Fruit fly (Drosophila melanogaster) whole organism, embryonic: Measurements from ENCODE around the gene Ctl1.

ENCODE experiments used
- B-H1 ChIP-seq: fragments of 200-800 bp; sonication (Bioruptor generic); IDR thresholded peaks from 3 replicates; pipeline ENCODE4 v1.3.6; 2022; ENCODE audit warnings: missing biosample characterization, missing genetic modification characterization
- CG10267 ChIP-seq: fragments of 200-800 bp; sonication (Bioruptor generic); optimal IDR thresholded peaks from 2 replicates; lab custom pipeline; 2018; ENCODE audit warnings: missing biosample characterization, mild to moderate bottlenecking, missing genetic modification characterization, moderate library complexity
- CG10321 ChIP-seq: fragments of 200-800 bp; sonication (Bioruptor generic); IDR thresholded peaks from 2 replicates; pipeline ENCODE4 v1.3.6; 2022; ENCODE audit warnings: missing biosample characterization, missing genetic modification characterization
- CG11723 ChIP-seq: fragments of 200-800 bp; sonication (Bioruptor generic); optimal IDR thresholded peaks from 2 replicates; lab custom pipeline; 2017; ENCODE audit warnings: missing biosample characterization, mild to moderate bottlenecking, missing genetic modification characterization
- CG12236 ChIP-seq: fragments of 200-800 bp; sonication (Bioruptor generic); optimal IDR thresholded peaks from 2 replicates; lab custom pipeline; 2016; ENCODE audit warnings: missing biosample characterization, missing genetic modification characterization
- CG13894 ChIP-seq: fragments of 200-800 bp; sonication (Bioruptor generic); optimal IDR thresholded peaks from 3 replicates; lab custom pipeline; 2018; ENCODE audit warnings: missing biosample characterization, mild to moderate bottlenecking, missing genetic modification characterization, moderate library complexity
- CG15479 ChIP-seq: fragments of 200-800 bp; sonication (Bioruptor generic); optimal IDR thresholded peaks from 3 replicates; lab custom pipeline; 2019; ENCODE audit warnings: missing biosample characterization, mild to moderate bottlenecking, missing genetic modification characterization, moderate library complexity
- CG15601 ChIP-seq: fragments of 200-800 bp; sonication (Bioruptor generic); optimal IDR thresholded peaks from 3 replicates; lab custom pipeline; 2019; ENCODE audit warnings: missing biosample characterization, mild to moderate bottlenecking, missing genetic modification characterization, moderate library complexity
- CG15696 ChIP-seq: fragments of 200-800 bp; sonication (Bioruptor generic); optimal IDR thresholded peaks from 2 replicates; lab custom pipeline; 2019; ENCODE audit warnings: missing biosample characterization, mild to moderate bottlenecking, missing genetic modification characterization, moderate library complexity
- CG17186 ChIP-seq: fragments of 200-800 bp; sonication (Bioruptor generic); optimal IDR thresholded peaks from 3 replicates; lab custom pipeline; 2017; ENCODE audit warnings: missing biosample characterization, missing genetic modification reagents, missing genetic modification characterization
- CG1792 ChIP-seq: fragments of 200-800 bp; sonication (Bioruptor generic); optimal IDR thresholded peaks from 2 replicates; lab custom pipeline; 2016; ENCODE audit warnings: missing biosample characterization, missing genetic modification characterization
- CG18262 ChIP-seq: fragments of 200-800 bp; optimal IDR thresholded peaks from 3 replicates; lab custom pipeline; 2019; ENCODE audit warnings: missing biosample characterization, mild to moderate bottlenecking, missing genetic modification characterization, moderate library complexity
- CG18619 ChIP-seq: fragments of 200-800 bp; sonication (Bioruptor generic); optimal IDR thresholded peaks from 3 replicates; lab custom pipeline; 2017; ENCODE audit warnings: missing biosample characterization, mild to moderate bottlenecking, missing genetic modification characterization
- CG3065 ChIP-seq: fragments of 200-800 bp; sonication (Bioruptor generic); optimal IDR thresholded peaks from 2 replicates; lab custom pipeline; 2016; ENCODE audit warnings: missing biosample characterization, missing genetic modification characterization
- CG4617 ChIP-seq: fragments of 200-800 bp; sonication (Bioruptor generic); optimal IDR thresholded peaks from 3 replicates; lab custom pipeline; 2016; ENCODE audit warnings: missing biosample characterization, missing genetic modification characterization, borderline replicate concordance
- CG6175 ChIP-seq: fragments of 200-800 bp; sonication (Bioruptor generic); IDR thresholded peaks from 3 replicates; pipeline ENCODE4 v1.3.6; 2022; ENCODE audit warnings: missing biosample characterization, missing genetic modification characterization
- CG8089 ChIP-seq: fragments of 200-800 bp; sonication (Bioruptor generic); optimal IDR thresholded peaks from 3 replicates; lab custom pipeline; 2016; ENCODE audit warnings: missing biosample characterization, missing genetic modification characterization
- CG8924 ChIP-seq: fragments of 200-800 bp; optimal IDR thresholded peaks from 3 replicates; lab custom pipeline; 2019; ENCODE audit warnings: missing biosample characterization, mild to moderate bottlenecking, missing genetic modification characterization, moderate library complexity
- CkIIα-i1 ChIP-seq: fragments of 200-800 bp; sonication (Bioruptor generic); IDR thresholded peaks from 2 replicates; pipeline ENCODE4 v1.3.6; 2022; ENCODE audit warnings: missing biosample characterization, missing genetic modification characterization
- E2f1 ChIP-seq: fragments of 200-800 bp; sonication (Bioruptor generic); IDR thresholded peaks from 2 replicates; pipeline ENCODE4 v1.3.6; 2022; ENCODE audit warnings: missing biosample characterization, missing genetic modification characterization
- E2f2 ChIP-seq: fragments of 200-800 bp; sonication (Bioruptor generic); IDR thresholded peaks from 2 replicates; pipeline ENCODE4 v1.3.6; 2022; ENCODE audit warnings: missing biosample characterization, missing genetic modification characterization
- Ets97D ChIP-seq: fragments of 200-800 bp; sonication (Bioruptor generic); optimal IDR thresholded peaks from 3 replicates; lab custom pipeline; 2016; ENCODE audit warnings: missing biosample characterization, missing genetic modification characterization
- Fer1 ChIP-seq: fragments of 200-800 bp; sonication (Bioruptor generic); optimal IDR thresholded peaks from 2 replicates; lab custom pipeline; 2017; ENCODE audit warnings: missing biosample characterization, mild to moderate bottlenecking, missing genetic modification characterization
- GATAe ChIP-seq: fragments of 200-800 bp; sonication (Bioruptor generic); conservative IDR thresholded peaks from 2 replicates; pipeline ENCODE4 v1.3.6; 2022; ENCODE audit warnings: missing biosample characterization, missing genetic modification characterization
- Hey ChIP-seq: fragments of 200-800 bp; sonication (Bioruptor generic); optimal IDR thresholded peaks from 3 replicates; lab custom pipeline; 2018; ENCODE audit warnings: missing biosample characterization, mild to moderate bottlenecking, missing genetic modification characterization
- Hmx ChIP-seq: fragments of 200-800 bp; sonication (Bioruptor generic); optimal IDR thresholded peaks from 2 replicates; lab custom pipeline; 2016; ENCODE audit warnings: missing biosample characterization, missing genetic modification characterization
- Myb ChIP-seq: fragments of 200-800 bp; sonication (Bioruptor generic); optimal IDR thresholded peaks from 2 replicates; lab custom pipeline; 2016; ENCODE audit warnings: missing biosample characterization, missing genetic modification characterization
- Opbp ChIP-seq: fragments of 200-800 bp; sonication (Bioruptor generic); IDR thresholded peaks from 3 replicates; pipeline ENCODE4 v1.3.6; 2022; ENCODE audit warnings: missing biosample characterization, missing genetic modification characterization; ENCODE audit not compliant: partially characterized antibody
- Optix ChIP-seq: fragments of 200-800 bp; sonication (Bioruptor generic); IDR thresholded peaks from 3 replicates; pipeline ENCODE4 v1.3.6; 2022; ENCODE audit warnings: missing biosample characterization, missing genetic modification characterization
- Tbp ChIP-seq: fragments of >200 bp; optimal IDR thresholded peaks from 2 replicates; lab custom pipeline; 2018; ENCODE audit warnings: missing biosample characterization, missing genetic modification characterization
- Xrp1 ChIP-seq: fragments of 200-800 bp; sonication (Bioruptor generic); IDR thresholded peaks from 2 replicates; pipeline ENCODE4 v1.3.6; 2022; ENCODE audit warnings: missing biosample characterization, missing genetic modification characterization
- az2 ChIP-seq: fragments of 200-800 bp; sonication (Bioruptor generic); optimal IDR thresholded peaks from 3 replicates; lab custom pipeline; 2016; ENCODE audit warnings: missing biosample characterization, missing genetic modification characterization
- chinmo ChIP-seq: fragments of 200-800 bp; sonication (Bioruptor generic); IDR thresholded peaks from 4 replicates; pipeline ENCODE4 v1.3.6; 2022; ENCODE audit warnings: missing biosample characterization, missing genetic modification characterization; ENCODE audit not compliant: partially characterized antibody
- croc ChIP-seq: fragments of 200-800 bp; sonication (Bioruptor generic); conservative IDR thresholded peaks from 3 replicates; pipeline ENCODE4 v1.3.6; 2022; ENCODE audit warnings: missing biosample characterization, missing genetic modification characterization
- crol ChIP-seq: fragments of 200-800 bp; sonication (Bioruptor generic); IDR thresholded peaks from 2 replicates; pipeline ENCODE4 v1.3.6; 2022; ENCODE audit warnings: missing biosample characterization, missing genetic modification characterization
- cwo ChIP-seq: fragments of 200-800 bp; sonication (Bioruptor generic); optimal IDR thresholded peaks from 3 replicates; lab custom pipeline; 2017; ENCODE audit warnings: missing biosample characterization, missing genetic modification characterization, mild to moderate bottlenecking, moderate library complexity, missing genetic modification reagents
- eve ChIP-seq, 2 experiments: fragments of >200 bp; optimal IDR thresholded peaks; 2 replicates each; lab custom pipeline; 2017; ENCODE audit warnings: missing biosample characterization in 2 of 2, missing genetic modification characterization in 2 of 2
- exex ChIP-seq: fragments of 200-800 bp; sonication (Bioruptor generic); optimal IDR thresholded peaks from 4 replicates; lab custom pipeline; 2018; ENCODE audit warnings: missing biosample characterization, mild to moderate bottlenecking, missing genetic modification characterization, moderate library complexity
- ftz-f1 ChIP-seq: fragments of 200-800 bp; sonication (Bioruptor generic); optimal IDR thresholded peaks from 2 replicates; lab custom pipeline; 2016; ENCODE audit warnings: missing biosample characterization, missing genetic modification characterization
- ham ChIP-seq: fragments of 200-800 bp; sonication (Bioruptor generic); IDR thresholded peaks from 2 replicates; pipeline ENCODE4 v1.3.6; 2022; ENCODE audit warnings: missing biosample characterization, missing genetic modification characterization
- kah ChIP-seq: fragments of 200-800 bp; sonication (Bioruptor generic); optimal IDR thresholded peaks from 2 replicates; lab custom pipeline; 2018; ENCODE audit warnings: missing biosample characterization, mild to moderate bottlenecking, missing genetic modification characterization
- kni ChIP-seq: fragments of 200-800 bp; sonication (Bioruptor generic); optimal IDR thresholded peaks from 3 replicates; lab custom pipeline; 2017; ENCODE audit warnings: mild to moderate bottlenecking, missing biosample characterization, missing genetic modification reagents, missing genetic modification characterization
- lilli ChIP-seq: fragments of 200-800 bp; sonication (Bioruptor generic); optimal IDR thresholded peaks from 3 replicates; lab custom pipeline; 2016; ENCODE audit warnings: missing biosample characterization, missing genetic modification characterization
- peb ChIP-seq: fragments of 200-800 bp; sonication (Bioruptor generic); IDR thresholded peaks from 2 replicates; pipeline ENCODE4 v1.3.6; 2022; ENCODE audit warnings: missing biosample characterization, missing genetic modification characterization
- ranshi ChIP-seq: fragments of 200-800 bp; sonication (Bioruptor generic); IDR thresholded peaks from 2 replicates; pipeline ENCODE4 v1.3.6; 2022; ENCODE audit warnings: missing biosample characterization, missing genetic modification characterization
- rib ChIP-seq: fragments of 200-800 bp; sonication (Bioruptor generic); IDR thresholded peaks from 2 replicates; pipeline ENCODE4 v1.3.6; 2022; ENCODE audit warnings: missing biosample characterization, missing genetic modification characterization
- run ChIP-seq: fragments of 200-800 bp; sonication (Bioruptor generic); optimal IDR thresholded peaks from 3 replicates; lab custom pipeline; 2018; ENCODE audit warnings: missing biosample characterization, mild to moderate bottlenecking, missing genetic modification characterization
- tin ChIP-seq: fragments of 200-800 bp; sonication (Bioruptor generic); optimal IDR thresholded peaks from 3 replicates; lab custom pipeline; 2016; ENCODE audit warnings: missing biosample characterization, missing genetic modification characterization
- tll ChIP-seq, 2 experiments: fragments of 200-800 bp in 1 of 2; fragments of >200 bp in 1 of 2; sonication (Bioruptor generic) in 1 of 2; optimal IDR thresholded peaks; 2 replicates each; lab custom pipeline; 2017 to 2019; ENCODE audit warnings: missing biosample characterization in 2 of 2, missing genetic modification characterization in 2 of 2, mild to moderate bottlenecking in 1 of 2, moderate library complexity in 1 of 2
- trh ChIP-seq: fragments of 200-800 bp; sonication (Bioruptor generic); optimal IDR thresholded peaks from 2 replicates; lab custom pipeline; 2016; ENCODE audit warnings: missing biosample characterization, missing genetic modification characterization
- unpg ChIP-seq: fragments of 200-800 bp; sonication (Bioruptor generic); optimal IDR thresholded peaks from 3 replicates; lab custom pipeline; 2018; ENCODE audit warnings: missing biosample characterization, mild to moderate bottlenecking, missing genetic modification characterization, moderate library complexity

Ctl1 gene

dm6 chr3L:4254301-4254834, 23.4 kb upstream of the Ctl1 start, which contains the start of the genes ago and CG1265 (continued):
- peak; percentile 43; the same call in 1 of the 3 replicates for TF ChIP-seq Opbp (GFP tag; lab: Robert Waterston, UW)
- no peak for TF ChIP-seq CG12236 (GFP tag; lab: Kevin White, UChicago)
- no peak for TF ChIP-seq croc (GFP tag; lab: Robert Waterston, UW)
- no peak for TF ChIP-seq CG17186 (GFP tag; lab: Kevin White, UChicago)
- TF ChIP-seq ranshi (GFP tag; lab: Robert Waterston, UW), result peak; percentile 50
- no peak for TF ChIP-seq CG3065 (GFP tag; lab: Kevin White, UChicago)
- peak; percentile 28 for TF ChIP-seq Fer1
- peak; percentile 58 for TF ChIP-seq CG8924 (tag; lab: Kevin White, UChicago)
- no peak for TF ChIP-seq ham
- TF ChIP-seq CG1792, result no peak
- TF ChIP-seq kni, result no peak
- TF ChIP-seq lilli, result peak; percentile 50
- TF ChIP-seq CG10267 (tag; lab: Kevin White, UChicago), result peak; percentile 38
- no peak for TF ChIP-seq crol (GFP tag; lab: Robert Waterston, UW)
- peak; percentile 49 for TF ChIP-seq CG15696 (tag; lab: Kevin White, UChicago)
- no peak for TF ChIP-seq B-H1 (GFP tag; lab: Robert Waterston, UW)
- no peak for TF ChIP-seq rib (GFP tag; lab: Robert Waterston, UW)
- peak; percentile 37 for TF ChIP-seq tin (GFP tag; lab: Kevin White, UChicago)
- no peak for TF ChIP-seq CkIIα-i1 (GFP tag; lab: Robert Waterston, UW)
- no peak for TF ChIP-seq cwo (GFP tag; lab: Kevin White, UChicago)
- TF ChIP-seq eve (GFP tag; optimal IDR thresholded peaks at IDR 0.05; lab: Kevin White, UChicago), result no peak
- TF ChIP-seq Tbp, result no peak
- TF ChIP-seq peb (GFP tag; lab: Robert Waterston, UW), result no peak
- peak; percentile 15 for TF ChIP-seq CG18619 (GFP tag; lab: Kevin White, UChicago)
- peak; percentile 66 for TF ChIP-seq E2f2 (GFP tag; lab: Robert Waterston, UW)
- TF ChIP-seq az2 (GFP tag; lab: Kevin White, UChicago), result peak; percentile 3
- TF ChIP-seq kah, result no peak
- TF ChIP-seq run, result no peak
- TF ChIP-seq CG6175 (GFP tag; lab: Robert Waterston, UW), result no peak
- TF ChIP-seq CG18262 (tag; lab: Kevin White, UChicago), result peak; percentile 65
- TF ChIP-seq Xrp1, result no peak
- peak; percentile 31; the same call in 1 of the 2 replicates for TF ChIP-seq E2f1 (GFP tag; lab: Robert Waterston, UW)
- no peak for TF ChIP-seq Myb
- no peak for TF ChIP-seq CG15479 (GFP tag; lab: Kevin White, UChicago)
- no peak for TF ChIP-seq GATAe (GFP tag; lab: Robert Waterston, UW)
- no peak for TF ChIP-seq Optix
- TF ChIP-seq Hmx (GFP tag; lab: Kevin White, UChicago), result no peak
- TF ChIP-seq trh (GFP tag; lab: Kevin White, UChicago), result no peak
- TF ChIP-seq Ets97D, result peak; percentile 71
- no peak for TF ChIP-seq CG10321 (GFP tag; lab: Robert Waterston, UW)
- TF ChIP-seq CG8089 (GFP tag; lab: Kevin White, UChicago), result no peak
- TF ChIP-seq Hey (tag; lab: Kevin White, UChicago), result no peak
- TF ChIP-seq CG11723 (GFP tag; lab: Kevin White, UChicago), result no peak
- TF ChIP-seq CG13894, result no peak
- TF ChIP-seq CG15601 (tag; lab: Kevin White, UChicago), result peak; percentile 46
- TF ChIP-seq tll (GFP tag; optimal IDR thresholded peaks at IDR 0.05; lab: Kevin White, UChicago), result no peak
- no peak for TF ChIP-seq CG4617 (GFP tag; lab: Kevin White, UChicago)
- TF ChIP-seq unpg (GFP tag; lab: Kevin White, UChicago), result peak; percentile 7
- no peak for TF ChIP-seq chinmo (GFP tag; lab: Robert Waterston, UW)
- no peak for TF ChIP-seq exex (tag; lab: Kevin White, UChicago)
- no peak for TF ChIP-seq ftz-f1
